Fruit fly (Drosophila melanogaster) whole organism, embryonic: ENCODE measurements around the gene CG33934.
A peak's percentile ranks its signal among the peaks of the same experiment; 100 is the strongest.

ENCODE experiments used
- CG10654 ChIP-seq: fragments of 200-800 bp; sonication (Bioruptor generic); optimal IDR thresholded peaks from 2 replicates; lab custom pipeline; 2016; ENCODE audit warnings: missing biosample characterization, missing genetic modification characterization
- CG11456 ChIP-seq: fragments of 200-800 bp; sonication (Bioruptor generic); IDR thresholded peaks from 3 replicates; pipeline ENCODE4 v1.3.6; 2022; ENCODE audit warnings: missing biosample characterization, missing genetic modification characterization
- CG12299 ChIP-seq: fragments of 200-800 bp; sonication (Bioruptor generic); optimal IDR thresholded peaks from 2 replicates; lab custom pipeline; 2018; ENCODE audit warnings: missing biosample characterization, mild to moderate bottlenecking, missing genetic modification characterization
- CG1233 ChIP-seq: fragments of 200-800 bp; sonication (Bioruptor generic); optimal IDR thresholded peaks from 4 replicates; lab custom pipeline; 2018; ENCODE audit warnings: missing biosample characterization, mild to moderate bottlenecking, missing genetic modification characterization
- CG15073 ChIP-seq: fragments of 200-800 bp; sonication (Bioruptor generic); optimal IDR thresholded peaks from 2 replicates; lab custom pipeline; 2016; ENCODE audit warnings: missing biosample characterization, missing genetic modification characterization
- CG17829 ChIP-seq: fragments of 200-800 bp; optimal IDR thresholded peaks from 2 replicates; lab custom pipeline; 2019; ENCODE audit warnings: missing biosample characterization, mild to moderate bottlenecking, missing genetic modification characterization, moderate library complexity
- CG2889 ChIP-seq: fragments of 200-800 bp; sonication (Bioruptor generic); IDR thresholded peaks from 3 replicates; pipeline ENCODE4 v1.3.6; 2022; ENCODE audit warnings: missing biosample characterization, missing genetic modification characterization
- CG3163 ChIP-seq: fragments of 200-800 bp; sonication (Bioruptor generic); optimal IDR thresholded peaks from 3 replicates; lab custom pipeline; 2016; ENCODE audit warnings: missing biosample characterization, missing genetic modification characterization
- CG32772 ChIP-seq: fragments of 200-800 bp; sonication (Bioruptor generic); IDR thresholded peaks from 2 replicates; pipeline ENCODE4 v1.3.6; 2022; ENCODE audit warnings: missing biosample characterization, missing genetic modification characterization
- CG33557 ChIP-seq: fragments of 200-800 bp; sonication (Bioruptor generic); optimal IDR thresholded peaks from 2 replicates; lab custom pipeline; 2019; ENCODE audit warnings: missing biosample characterization, mild to moderate bottlenecking, missing genetic modification characterization, moderate library complexity
- CG34376 ChIP-seq: fragments of 200-800 bp; sonication (Bioruptor generic); optimal IDR thresholded peaks from 2 replicates; lab custom pipeline; 2018; ENCODE audit warnings: missing biosample characterization, mild to moderate bottlenecking, missing genetic modification characterization
- CG5180 ChIP-seq: fragments of 200-800 bp; sonication (Bioruptor generic); optimal IDR thresholded peaks from 3 replicates; lab custom pipeline; 2017; ENCODE audit warnings: missing biosample characterization, missing genetic modification characterization, mild to moderate bottlenecking, moderate library complexity, missing genetic modification reagents
- CG6791 ChIP-seq: fragments of 200-800 bp; sonication (Bioruptor generic); IDR thresholded peaks from 3 replicates; pipeline ENCODE4 v1.3.6; 2022; ENCODE audit warnings: missing biosample characterization, missing genetic modification characterization; ENCODE audit not compliant: partially characterized antibody
- CG7745 ChIP-seq: fragments of 200-800 bp; sonication (Bioruptor generic); optimal IDR thresholded peaks from 2 replicates; lab custom pipeline; 2018; ENCODE audit warnings: missing biosample characterization, mild to moderate bottlenecking, missing genetic modification characterization, moderate library complexity
- CG8359 ChIP-seq: fragments of 200-800 bp; sonication (Bioruptor generic); optimal IDR thresholded peaks from 2 replicates; lab custom pipeline; 2017; ENCODE audit warnings: missing biosample characterization, mild to moderate bottlenecking, missing genetic modification characterization, borderline replicate concordance
- CG8765 ChIP-seq: fragments of 200-800 bp; sonication (Bioruptor generic); IDR thresholded peaks from 2 replicates; pipeline ENCODE4 v1.3.6; 2022; ENCODE audit warnings: missing biosample characterization, missing genetic modification characterization
- CG9215 ChIP-seq: fragments of 200-800 bp; sonication (Bioruptor generic); IDR thresholded peaks from 2 replicates; pipeline ENCODE4 v1.3.6; 2022; ENCODE audit warnings: missing biosample characterization, missing genetic modification characterization
- D19B ChIP-seq: fragments of 200-800 bp; sonication (Bioruptor generic); optimal IDR thresholded peaks from 2 replicates; lab custom pipeline; 2017; ENCODE audit warnings: missing biosample characterization, mild to moderate bottlenecking, missing genetic modification characterization
- Deaf1 ChIP-seq: fragments of 200-800 bp; optimal IDR thresholded peaks from 3 replicates; lab custom pipeline; 2019; ENCODE audit warnings: missing biosample characterization, mild to moderate bottlenecking, missing genetic modification characterization, moderate library complexity
- Dip3 ChIP-seq: fragments of 200-800 bp; sonication (Bioruptor generic); optimal IDR thresholded peaks from 3 replicates; lab custom pipeline; 2016; ENCODE audit warnings: missing biosample characterization, missing genetic modification characterization
- ERR ChIP-seq: fragments of 200-800 bp; sonication (Bioruptor generic); optimal IDR thresholded peaks from 2 replicates; lab custom pipeline; 2016; ENCODE audit warnings: missing biosample characterization, missing genetic modification characterization
- Fer3 ChIP-seq: fragments of 200-800 bp; sonication (Bioruptor generic); optimal IDR thresholded peaks from 2 replicates; lab custom pipeline; 2018; ENCODE audit warnings: missing biosample characterization, mild to moderate bottlenecking, missing genetic modification characterization, moderate library complexity
- H15 ChIP-seq: fragments of 200-800 bp; sonication (Bioruptor generic); IDR thresholded peaks from 3 replicates; pipeline ENCODE4 v1.3.6; 2022; ENCODE audit warnings: missing biosample characterization, missing genetic modification characterization
- Hmx ChIP-seq: fragments of 200-800 bp; sonication (Bioruptor generic); optimal IDR thresholded peaks from 2 replicates; lab custom pipeline; 2016; ENCODE audit warnings: missing biosample characterization, missing genetic modification characterization
- Hr51 ChIP-seq, 2 experiments: fragments of 200-800 bp; sonication (Bioruptor generic); optimal IDR thresholded peaks; 2 replicates in 1 of 2; 3 replicates in 1 of 2; lab custom pipeline; 2016 to 2018; ENCODE audit warnings: missing biosample characterization in 2 of 2, missing genetic modification characterization in 2 of 2, mild to moderate bottlenecking in 1 of 2, moderate library complexity in 1 of 2
- MTF-1 ChIP-seq: fragments of 200-800 bp; sonication (Bioruptor generic); optimal IDR thresholded peaks from 2 replicates; lab custom pipeline; 2018; ENCODE audit warnings: missing biosample characterization, mild to moderate bottlenecking, missing genetic modification characterization, borderline replicate concordance
- Max ChIP-seq: fragments of 200-800 bp; sonication (Bioruptor generic); optimal IDR thresholded peaks from 2 replicates; lab custom pipeline; 2016; ENCODE audit warnings: missing biosample characterization, mild to moderate bottlenecking, missing genetic modification characterization
- Nf-YB ChIP-seq: fragments of 200-800 bp; sonication (Bioruptor generic); optimal IDR thresholded peaks from 3 replicates; lab custom pipeline; 2019; ENCODE audit warnings: missing biosample characterization, mild to moderate bottlenecking, missing genetic modification characterization, moderate library complexity
- Opbp ChIP-seq: fragments of 200-800 bp; sonication (Bioruptor generic); IDR thresholded peaks from 3 replicates; pipeline ENCODE4 v1.3.6; 2022; ENCODE audit warnings: missing biosample characterization, missing genetic modification characterization; ENCODE audit not compliant: partially characterized antibody
- Sox102F ChIP-seq: fragments of 200-800 bp; sonication (Bioruptor generic); optimal IDR thresholded peaks from 2 replicates; lab custom pipeline; 2018; ENCODE audit warnings: missing biosample characterization, mild to moderate bottlenecking, missing genetic modification characterization, moderate library complexity
- Ssrp ChIP-seq: fragments of 200-800 bp; sonication (Bioruptor generic); optimal IDR thresholded peaks from 2 replicates; lab custom pipeline; 2018; ENCODE audit warnings: missing biosample characterization, mild to moderate bottlenecking, missing genetic modification characterization, moderate library complexity
- al ChIP-seq: fragments of 200-800 bp; sonication (Bioruptor generic); IDR thresholded peaks from 2 replicates; pipeline ENCODE4 v1.3.6; 2022; ENCODE audit warnings: missing biosample characterization, missing genetic modification characterization
- ase ChIP-seq: fragments of 200-800 bp; sonication (Bioruptor generic); IDR thresholded peaks from 3 replicates; pipeline ENCODE4 v1.3.6; 2022; ENCODE audit warnings: missing biosample characterization, missing genetic modification characterization
- gcm ChIP-seq: fragments of 200-800 bp; sonication (Bioruptor generic); optimal IDR thresholded peaks from 2 replicates; lab custom pipeline; 2019; ENCODE audit warnings: missing biosample characterization, mild to moderate bottlenecking, missing genetic modification characterization, moderate library complexity
- gfzf ChIP-seq: fragments of 200-800 bp; sonication (Bioruptor generic); optimal IDR thresholded peaks from 2 replicates; lab custom pipeline; 2016; ENCODE audit warnings: missing biosample characterization, mild to moderate bottlenecking, missing genetic modification characterization, moderate library complexity
- knrl ChIP-seq: fragments of 200-800 bp; sonication (Bioruptor generic); IDR thresholded peaks from 3 replicates; pipeline ENCODE4 v1.3.6; 2022; ENCODE audit warnings: missing biosample characterization, missing genetic modification characterization; ENCODE audit not compliant: partially characterized antibody
- lbe ChIP-seq: fragments of 200-800 bp; sonication (Bioruptor generic); optimal IDR thresholded peaks from 2 replicates; lab custom pipeline; 2016; ENCODE audit warnings: missing biosample characterization, mild to moderate bottlenecking, missing genetic modification characterization
- lola ChIP-seq, 3 experiments: fragments of >200 bp in 2 of 3; fragments of 200-800 bp in 1 of 3; sonication (Bioruptor generic) in 1 of 3; optimal IDR thresholded peaks; 2 replicates each; lab custom pipeline; 2017 to 2019; ENCODE audit warnings: missing biosample characterization in 3 of 3, missing genetic modification characterization in 3 of 3, mild to moderate bottlenecking in 1 of 3, moderate library complexity in 1 of 3
- maf-S ChIP-seq: fragments of 200-800 bp; sonication (Bioruptor generic); optimal IDR thresholded peaks from 2 replicates; lab custom pipeline; 2016; ENCODE audit warnings: missing biosample characterization, missing genetic modification characterization
- odd ChIP-seq: fragments of 200-800 bp; sonication (Bioruptor generic); optimal IDR thresholded peaks from 2 replicates; lab custom pipeline; 2017; ENCODE audit warnings: missing biosample characterization, mild to moderate bottlenecking, missing genetic modification characterization
- p53 ChIP-seq: fragments of 200-800 bp; sonication (Bioruptor generic); optimal IDR thresholded peaks from 2 replicates; lab custom pipeline; 2016; ENCODE audit warnings: missing biosample characterization, missing genetic modification characterization
- sens-2 ChIP-seq: fragments of 200-800 bp; sonication (Bioruptor generic); IDR thresholded peaks from 2 replicates; pipeline ENCODE4 v1.3.6; 2022; ENCODE audit warnings: missing biosample characterization, missing genetic modification characterization
- sim ChIP-seq: fragments of 200-800 bp; sonication (Bioruptor generic); IDR thresholded peaks from 2 replicates; pipeline ENCODE4 v1.3.6; 2022; ENCODE audit warnings: missing biosample characterization, missing genetic modification characterization
- slou ChIP-seq: fragments of 200-800 bp; sonication (Bioruptor generic); optimal IDR thresholded peaks from 3 replicates; lab custom pipeline; 2016; ENCODE audit warnings: missing biosample characterization, missing genetic modification characterization
- sob ChIP-seq: fragments of 200-800 bp; sonication (Bioruptor generic); IDR thresholded peaks from 2 replicates; pipeline ENCODE4 v1.3.6; 2022; ENCODE audit warnings: missing biosample characterization, missing genetic modification characterization
- sr ChIP-seq: fragments of 200-800 bp; sonication (Bioruptor generic); IDR thresholded peaks from 3 replicates; pipeline ENCODE4 v1.3.6; 2022; ENCODE audit warnings: missing biosample characterization, missing genetic modification characterization
- stc ChIP-seq: fragments of 200-800 bp; sonication (Bioruptor generic); IDR thresholded peaks from 2 replicates; pipeline ENCODE4 v1.3.6; 2022; ENCODE audit warnings: missing biosample characterization, missing genetic modification characterization
- ttk ChIP-seq: fragments of 200-800 bp; sonication (Bioruptor generic); IDR thresholded peaks from 2 replicates; pipeline ENCODE4 v2.1.2; 2022; ENCODE audit warnings: missing biosample characterization, missing genetic modification characterization
- vfl ChIP-seq: fragments of 200-800 bp; sonication (Bioruptor generic); optimal IDR thresholded peaks from 2 replicates; lab custom pipeline; 2016; ENCODE audit warnings: missing biosample characterization, missing genetic modification characterization
- zfh1 ChIP-seq: fragments of 200-800 bp; sonication (Bioruptor generic); IDR thresholded peaks from 3 replicates; pipeline ENCODE4 v1.3.6; 2022; ENCODE audit warnings: missing biosample characterization, missing genetic modification characterization

CG33934 gene

DNA sequence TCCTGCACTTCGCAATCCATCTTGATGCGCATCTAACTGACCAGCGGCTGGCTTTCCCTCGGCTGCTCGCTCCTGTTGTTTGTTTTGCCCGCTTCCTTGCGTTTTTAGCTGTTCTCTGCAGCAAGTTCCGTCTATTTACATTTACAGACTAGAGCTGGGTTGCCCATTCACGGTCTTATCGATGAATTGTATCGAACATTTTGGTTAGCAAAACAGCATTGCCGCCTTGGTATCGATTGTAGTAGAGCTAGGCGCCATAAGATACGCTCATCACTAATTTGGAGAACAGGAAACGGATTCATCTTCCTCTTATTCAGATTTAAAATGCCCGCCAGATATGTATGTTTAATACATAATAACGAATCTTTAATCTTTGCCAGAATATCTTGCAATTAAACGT lies 6.7 kb upstream of the CG33934 start, which contains the start of gene Regnase-1 (continued):
- TF ChIP-seq CG15073 (GFP tag; lab: Kevin White, UChicago) (no peak), CG34376 (peak; percentile 97), maf-S (GFP tag; lab: Kevin White, UChicago) (peak; percentile 84), CG32772 (GFP tag; lab: Robert Waterston, UW) (peak; percentile 65; the same call in 1 of the 2 replicates), gfzf (GFP tag; lab: Kevin White, UChicago) (peak; percentile 43), CG12299 (tag; lab: Kevin White, UChicago) (peak; percentile 92), Deaf1 (tag; lab: Kevin White, UChicago) (peak; percentile 66), vfl (peak; percentile 78), H15 (GFP tag; lab: Robert Waterston, UW) (peak; percentile 88), Max (GFP tag; lab: Kevin White, UChicago) (peak; percentile 81), stc (peak; percentile 93), lbe (GFP tag; lab: Kevin White, UChicago) (peak; percentile 86), CG5180 (GFP tag; lab: Kevin White, UChicago) (peak; percentile 82), Hmx (GFP tag; lab: Kevin White, UChicago) (no peak), CG8765 (GFP tag; lab: Robert Waterston, UW) (peak; percentile 47; the same call in 1 of the 2 replicates), zfh1 (GFP tag; lab: Robert Waterston, UW) (peak; percentile 92), gcm (GFP tag; lab: Kevin White, UChicago) (peak; percentile 94), CG7745 (tag; lab: Kevin White, UChicago) (peak; percentile 38), MTF-1 (GFP tag; lab: Kevin White, UChicago) (peak; percentile 97), p53 (GFP tag; lab: Kevin White, UChicago) (peak; percentile 91), Sox102F (peak; percentile 78), ase (GFP tag; lab: Robert Waterston, UW) (peak; percentile 76; the same call in 2 of the 3 replicates), CG2889 (GFP tag; lab: Robert Waterston, UW) (0 out of 3 replicates have a peak, but pooled peaks have one; percentile 35), CG33557 (GFP tag; lab: Kevin White, UChicago) (peak; percentile 92), sens-2 (GFP tag; lab: Robert Waterston, UW) (peak; percentile 94), Dip3 (GFP tag; lab: Kevin White, UChicago) (peak; percentile 60), Opbp (GFP tag; lab: Robert Waterston, UW) (peak; percentile 98), D19B (GFP tag; lab: Kevin White, UChicago) (peak; percentile 75), odd (GFP tag; lab: Kevin White, UChicago) (peak; percentile 95), CG11456 (peak; percentile 90), CG8359 (GFP tag; lab: Kevin White, UChicago) (peak; percentile 86), CG1233 (GFP tag; lab: Kevin White, UChicago) (peak; percentile 96), al (GFP tag; lab: Robert Waterston, UW) (peak; percentile 72), CG10654 (GFP tag; lab: Kevin White, UChicago) (peak; percentile 86), Ssrp (tag; lab: Kevin White, UChicago) (peak; percentile 65), slou (GFP tag; lab: Kevin White, UChicago) (peak; percentile 85), sr (GFP tag; lab: Robert Waterston, UW) (peak; percentile 92), CG17829 (tag; lab: Kevin White, UChicago) (peak; percentile 90), Hr51 (GFP tag; optimal IDR thresholded peaks at IDR 0.05; lab: Kevin White, UChicago) (peak; percentile 87), CG6791 (GFP tag; lab: Robert Waterston, UW) (peak; percentile 98), sim (GFP tag; lab: Robert Waterston, UW) (peak; percentile 86), CG9215 (GFP tag; lab: Robert Waterston, UW) (peak; percentile 41; the same call in 1 of the 2 replicates), Fer3 (tag; lab: Kevin White, UChicago) (peak; percentile 96), lola (GFP tag; optimal IDR thresholded peaks at IDR 0.05; lab: Kevin White, UChicago) (peak in 1 of 3 experiments; percentile 67), knrl (GFP tag; lab: Robert Waterston, UW) (peak; percentile 95), ERR (GFP tag; lab: Kevin White, UChicago) (peak; percentile 76), sob (peak; percentile 95), ttk (GFP tag; lab: Robert Waterston, UW) (peak; percentile 82), Nf-YB (GFP tag; lab: Kevin White, UChicago) (peak; percentile 78), CG3163 (GFP tag; lab: Kevin White, UChicago) (peak; percentile 77)
